Worm (Caenorhabditis elegans): ENCODE measurements around the gene F53H2.3.

ce11 chrV:20356472-20356871 is 55.1 kb downstream of the F53H2.3 start, which contains the start of gene grd-11:
- TF ChIP-seq dmd-4 (tag; optimal IDR thresholded peaks at IDR 0.05) (no peak), nhr-237 (tag; optimal IDR thresholded peaks at IDR 0.05) (no peak), nhr-12 (tag; optimal IDR thresholded peaks at IDR 0.05) (no peak), sma-3 (GFP tag; optimal IDR thresholded peaks at IDR 0.05) (no peak), lsy-2 (tag; optimal IDR thresholded peaks at IDR 0.05) (no peak), Y55F3AM.14 (GFP tag; optimal IDR thresholded peaks at IDR 0.05) (no peak), skn-1 (tag; optimal IDR thresholded peaks at IDR 0.05) (no peak)

All from whole organism, L2 larva.